Fruit fly (Drosophila melanogaster) whole organism: ENCODE measurements around the gene CG32243.

ENCODE experiments used
- Dll ChIP-seq: fragments of >200 bp; optimal IDR thresholded peaks from 2 replicates; lab custom pipeline; 2017
- EcR ChIP-seq, 2 experiments: fragments of >200 bp; optimal IDR thresholded peaks; 2 replicates each; lab custom pipeline; 2017; ENCODE audit warnings: missing biosample characterization in 2 of 2, missing genetic modification characterization in 2 of 2, missing genetic modification reagents in 2 of 2
- pan ChIP-seq: fragments of >200 bp; optimal IDR thresholded peaks from 2 replicates; lab custom pipeline; 2017
- psq ChIP-seq: fragments of >200 bp; optimal IDR thresholded peaks from 2 replicates; lab custom pipeline; 2017
- usp ChIP-seq: fragments of >200 bp; optimal IDR thresholded peaks from 2 replicates; lab custom pipeline; 2017; ENCODE audit warnings: missing biosample characterization, missing genetic modification characterization, mixed read lengths

DNA sequence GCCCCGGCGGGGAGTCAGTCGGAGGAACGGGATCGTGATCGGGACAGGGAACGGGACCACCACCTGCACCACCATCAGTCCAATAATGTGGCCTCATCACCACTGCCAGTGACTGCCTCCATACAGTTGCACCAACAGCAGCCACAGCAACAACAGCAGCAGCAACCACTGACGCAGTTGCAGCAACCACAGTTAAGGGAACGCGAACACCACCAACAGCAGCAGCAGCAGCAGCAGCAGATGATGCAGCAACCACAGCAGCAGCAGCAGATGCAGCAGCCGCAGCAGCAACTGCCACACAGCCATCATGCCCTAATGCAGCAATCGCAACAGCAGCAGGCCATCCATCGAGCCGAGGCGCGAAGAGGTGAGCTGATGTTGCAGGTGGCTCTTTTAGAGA, 34.3 kb upstream of the CG32243 start:
- no peak for TF ChIP-seq usp
- TF ChIP-seq psq = no peak
- no peak for TF ChIP-seq pan (lab: Kevin White, UChicago)
- TF ChIP-seq Dll (lab: Kevin White, UChicago) = no peak
- no peak for TF ChIP-seq EcR (GFP tag; optimal IDR thresholded peaks at IDR 0.05; lab: Kevin White, UChicago)
